Fruit fly (Drosophila melanogaster) whole organism, embryonic: ENCODE measurements around the gene ghi.
A peak's percentile ranks its signal among the peaks of the same experiment; 100 is the strongest.

Experiments used
- Adf1 ChIP-seq: fragments of 200-800 bp; sonication (Bioruptor generic); IDR thresholded peaks from 2 replicates; pipeline ENCODE4 v1.3.6; 2022; ENCODE audit warnings: missing biosample characterization, missing genetic modification characterization
- CG12071 ChIP-seq: fragments of 200-800 bp; sonication (Bioruptor generic); optimal IDR thresholded peaks from 3 replicates; lab custom pipeline; 2018; ENCODE audit warnings: missing biosample characterization, mild to moderate bottlenecking, missing genetic modification characterization
- CG12155 ChIP-seq: fragments of 200-800 bp; sonication (Bioruptor generic); optimal IDR thresholded peaks from 3 replicates; lab custom pipeline; 2016; ENCODE audit warnings: missing biosample characterization, missing genetic modification characterization
- CG12219 ChIP-seq: fragments of 200-800 bp; sonication (Bioruptor generic); optimal IDR thresholded peaks from 3 replicates; lab custom pipeline; 2018; ENCODE audit warnings: missing biosample characterization, mild to moderate bottlenecking, missing genetic modification characterization
- CG12236 ChIP-seq: fragments of 200-800 bp; sonication (Bioruptor generic); optimal IDR thresholded peaks from 2 replicates; lab custom pipeline; 2016; ENCODE audit warnings: missing biosample characterization, missing genetic modification characterization
- CG12391 ChIP-seq: fragments of 200-800 bp; sonication (Bioruptor generic); optimal IDR thresholded peaks from 3 replicates; lab custom pipeline; 2018; ENCODE audit warnings: missing biosample characterization, mild to moderate bottlenecking, missing genetic modification characterization, moderate library complexity
- CG14050 ChIP-seq: fragments of 200-800 bp; sonication (Bioruptor generic); IDR thresholded peaks from 3 replicates; pipeline ENCODE4 v1.3.6; 2022; ENCODE audit warnings: missing biosample characterization, missing genetic modification characterization
- CG14441 ChIP-seq: fragments of 200-800 bp; sonication (Bioruptor generic); IDR thresholded peaks from 2 replicates; pipeline ENCODE4 v1.3.6; 2022; ENCODE audit warnings: missing biosample characterization, missing genetic modification characterization
- CG1647 ChIP-seq: fragments of 200-800 bp; sonication (Bioruptor generic); optimal IDR thresholded peaks from 3 replicates; lab custom pipeline; 2016; ENCODE audit warnings: missing biosample characterization, missing genetic modification characterization
- CG17829 ChIP-seq: fragments of 200-800 bp; optimal IDR thresholded peaks from 2 replicates; lab custom pipeline; 2019; ENCODE audit warnings: missing biosample characterization, mild to moderate bottlenecking, missing genetic modification characterization, moderate library complexity
- CG18476 ChIP-seq: fragments of 200-800 bp; sonication (Bioruptor generic); optimal IDR thresholded peaks from 2 replicates; lab custom pipeline; 2016; ENCODE audit warnings: missing biosample characterization, mild to moderate bottlenecking, missing genetic modification characterization
- CG3407 ChIP-seq: fragments of 200-800 bp; sonication (Bioruptor generic); optimal IDR thresholded peaks from 2 replicates; lab custom pipeline; 2018; ENCODE audit warnings: missing biosample characterization, mild to moderate bottlenecking, missing genetic modification characterization
- CG34224 ChIP-seq: fragments of 200-800 bp; sonication (Bioruptor generic); IDR thresholded peaks from 3 replicates; pipeline ENCODE4 v1.3.6; 2022; ENCODE audit warnings: missing biosample characterization, missing genetic modification characterization; ENCODE audit not compliant: partially characterized antibody
- CG4404 ChIP-seq: fragments of 200-800 bp; sonication (Bioruptor generic); IDR thresholded peaks from 2 replicates; pipeline ENCODE4 v1.3.6; 2022; ENCODE audit warnings: missing biosample characterization, missing genetic modification characterization
- CG5245 ChIP-seq: fragments of 200-800 bp; sonication (Bioruptor generic); optimal IDR thresholded peaks from 3 replicates; lab custom pipeline; 2016; ENCODE audit warnings: missing biosample characterization, missing genetic modification characterization
- CG7745 ChIP-seq: fragments of 200-800 bp; sonication (Bioruptor generic); optimal IDR thresholded peaks from 2 replicates; lab custom pipeline; 2018; ENCODE audit warnings: missing biosample characterization, mild to moderate bottlenecking, missing genetic modification characterization, moderate library complexity
- CG7963 ChIP-seq: fragments of 200-800 bp; sonication (Bioruptor generic); IDR thresholded peaks from 3 replicates; pipeline ENCODE4 v1.3.6; 2022; ENCODE audit warnings: missing biosample characterization, missing genetic modification characterization; ENCODE audit not compliant: partially characterized antibody
- CTCF ChIP-seq: fragments of 200-800 bp; sonication (Bioruptor generic); optimal IDR thresholded peaks from 2 replicates; lab custom pipeline; 2017; ENCODE audit warnings: missing biosample characterization, mild to moderate bottlenecking, missing genetic modification characterization, moderate library complexity
- Dek ChIP-seq: fragments of 200-800 bp; sonication (Bioruptor generic); optimal IDR thresholded peaks from 3 replicates; lab custom pipeline; 2019; ENCODE audit warnings: missing biosample characterization, mild to moderate bottlenecking, missing genetic modification characterization, moderate library complexity
- Dref ChIP-seq: fragments of 200-800 bp; sonication (Bioruptor generic); IDR thresholded peaks from 2 replicates; pipeline ENCODE4 v1.3.6; 2022; ENCODE audit warnings: missing biosample characterization, missing genetic modification characterization
- Eip74EF ChIP-seq, 2 experiments: fragments of 200-800 bp in 1 of 2; fragments of >200 bp in 1 of 2; sonication (Bioruptor generic) in 1 of 2; optimal IDR thresholded peaks; 2 replicates each; lab custom pipeline; 2017 to 2019; ENCODE audit warnings: missing biosample characterization in 2 of 2, missing genetic modification characterization in 2 of 2, mild to moderate bottlenecking in 1 of 2, moderate library complexity in 1 of 2
- Elba2 ChIP-seq: fragments of 200-800 bp; sonication (Bioruptor generic); optimal IDR thresholded peaks from 3 replicates; lab custom pipeline; 2016; ENCODE audit warnings: missing biosample characterization, missing genetic modification characterization
- GATAe ChIP-seq: fragments of 200-800 bp; sonication (Bioruptor generic); conservative IDR thresholded peaks from 2 replicates; pipeline ENCODE4 v1.3.6; 2022; ENCODE audit warnings: missing biosample characterization, missing genetic modification characterization
- HmgZ ChIP-seq: fragments of 200-800 bp; sonication (Bioruptor generic); optimal IDR thresholded peaks from 2 replicates; lab custom pipeline; 2018; ENCODE audit warnings: missing biosample characterization, mild to moderate bottlenecking, missing genetic modification characterization
- Hr3 ChIP-seq: fragments of 200-800 bp; sonication (Bioruptor generic); optimal IDR thresholded peaks from 3 replicates; lab custom pipeline; 2016; ENCODE audit warnings: missing biosample characterization, missing genetic modification characterization
- Lpt ChIP-seq: fragments of >200 bp; optimal IDR thresholded peaks from 2 replicates; lab custom pipeline; 2018; ENCODE audit warnings: missing biosample characterization, missing genetic modification characterization
- MBD-R2 ChIP-seq: fragments of 200-800 bp; sonication (Bioruptor generic); IDR thresholded peaks from 2 replicates; pipeline ENCODE4 v1.3.6; 2022; ENCODE audit warnings: missing biosample characterization, missing genetic modification characterization
- Max ChIP-seq: fragments of 200-800 bp; sonication (Bioruptor generic); optimal IDR thresholded peaks from 2 replicates; lab custom pipeline; 2016; ENCODE audit warnings: missing biosample characterization, mild to moderate bottlenecking, missing genetic modification characterization
- Mes4 ChIP-seq: fragments of 200-800 bp; sonication (Bioruptor generic); optimal IDR thresholded peaks from 2 replicates; lab custom pipeline; 2016; ENCODE audit warnings: missing biosample characterization, missing genetic modification characterization
- Nf-YB ChIP-seq: fragments of 200-800 bp; sonication (Bioruptor generic); optimal IDR thresholded peaks from 3 replicates; lab custom pipeline; 2019; ENCODE audit warnings: missing biosample characterization, mild to moderate bottlenecking, missing genetic modification characterization, moderate library complexity
- Nf-YC ChIP-seq: fragments of 200-800 bp; optimal IDR thresholded peaks from 3 replicates; lab custom pipeline; 2019; ENCODE audit warnings: missing biosample characterization, mild to moderate bottlenecking, missing genetic modification characterization, moderate library complexity
- Oaz ChIP-seq: fragments of 200-800 bp; sonication (Bioruptor generic); IDR thresholded peaks from 2 replicates; pipeline ENCODE4 v1.3.6; 2022; ENCODE audit warnings: missing biosample characterization, missing genetic modification characterization
- Trl ChIP-seq, 3 experiments: fragments of >200 bp in 2 of 3; fragments of 200-800 bp in 1 of 3; sonication (Bioruptor generic) in 1 of 3; optimal IDR thresholded peaks; 2 replicates in 1 of 3; 3 replicates in 2 of 3; lab custom pipeline; 2016 to 2017; ENCODE audit warnings: missing biosample characterization in 1 of 3, missing genetic modification characterization in 1 of 3
- Vsx1 ChIP-seq: fragments of 200-800 bp; sonication (Bioruptor generic); optimal IDR thresholded peaks from 2 replicates; lab custom pipeline; 2017; ENCODE audit warnings: missing biosample characterization, mild to moderate bottlenecking, missing genetic modification characterization, missing genetic modification reagents
- al ChIP-seq: fragments of 200-800 bp; sonication (Bioruptor generic); IDR thresholded peaks from 2 replicates; pipeline ENCODE4 v1.3.6; 2022; ENCODE audit warnings: missing biosample characterization, missing genetic modification characterization
- bbx ChIP-seq: fragments of 200-800 bp; sonication (Bioruptor generic); IDR thresholded peaks from 2 replicates; pipeline ENCODE4 v1.3.6; 2022; ENCODE audit warnings: missing biosample characterization, missing genetic modification characterization; ENCODE audit not compliant: partially characterized antibody
- crp ChIP-seq, 2 experiments: fragments of 200-800 bp; sonication (Bioruptor generic); optimal IDR thresholded peaks; 2 replicates in 1 of 2; 3 replicates in 1 of 2; lab custom pipeline; 2017; ENCODE audit warnings: missing biosample characterization in 2 of 2, missing genetic modification characterization in 2 of 2, mild to moderate bottlenecking in 1 of 2, moderate library complexity in 1 of 2
- dan ChIP-seq: fragments of 200-800 bp; sonication (Bioruptor generic); IDR thresholded peaks from 2 replicates; pipeline ENCODE4 v1.3.6; 2022; ENCODE audit warnings: missing biosample characterization, missing genetic modification characterization
- exex ChIP-seq: fragments of 200-800 bp; sonication (Bioruptor generic); optimal IDR thresholded peaks from 4 replicates; lab custom pipeline; 2018; ENCODE audit warnings: missing biosample characterization, mild to moderate bottlenecking, missing genetic modification characterization, moderate library complexity
- gsb ChIP-seq: fragments of 200-800 bp; sonication (Bioruptor generic); IDR thresholded peaks from 2 replicates; pipeline ENCODE4 v1.3.6; 2022; ENCODE audit warnings: missing biosample characterization, missing genetic modification characterization
- ham ChIP-seq: fragments of 200-800 bp; sonication (Bioruptor generic); IDR thresholded peaks from 2 replicates; pipeline ENCODE4 v1.3.6; 2022; ENCODE audit warnings: missing biosample characterization, missing genetic modification characterization
- hb ChIP-seq: fragments of 200-800 bp; sonication (Bioruptor generic); IDR thresholded peaks from 3 replicates; pipeline ENCODE4 v1.3.6; 2022; ENCODE audit warnings: missing biosample characterization, missing genetic modification characterization; ENCODE audit not compliant: partially characterized antibody
- hth ChIP-seq: fragments of >200 bp; optimal IDR thresholded peaks from 2 replicates; lab custom pipeline; 2017; ENCODE audit warnings: inconsistent platforms
- jigr1 ChIP-seq: fragments of 200-800 bp; sonication (Bioruptor generic); IDR thresholded peaks from 3 replicates; pipeline ENCODE4 v1.3.6; 2022; ENCODE audit warnings: missing biosample characterization, missing genetic modification characterization
- pzg ChIP-seq: fragments of 200-800 bp; sonication (Bioruptor generic); optimal IDR thresholded peaks from 3 replicates; lab custom pipeline; 2018; ENCODE audit warnings: missing biosample characterization, mild to moderate bottlenecking, missing genetic modification characterization, moderate library complexity
- ranshi ChIP-seq: fragments of 200-800 bp; sonication (Bioruptor generic); IDR thresholded peaks from 2 replicates; pipeline ENCODE4 v1.3.6; 2022; ENCODE audit warnings: missing biosample characterization, missing genetic modification characterization
- sens ChIP-seq: fragments of 200-800 bp; sonication (Bioruptor generic); peaks from one replicate; lab custom pipeline; 2016; ENCODE audit warnings: missing biosample characterization, missing genetic modification characterization
- sima ChIP-seq: fragments of 200-800 bp; sonication (Bioruptor generic); optimal IDR thresholded peaks from 2 replicates; lab custom pipeline; 2016; ENCODE audit warnings: missing biosample characterization, missing genetic modification characterization
- sisA ChIP-seq: fragments of 200-800 bp; sonication (Bioruptor generic); IDR thresholded peaks from 2 replicates; pipeline ENCODE4 v1.3.6; 2022; ENCODE audit warnings: missing biosample characterization, missing genetic modification characterization
- sr ChIP-seq: fragments of 200-800 bp; sonication (Bioruptor generic); IDR thresholded peaks from 3 replicates; pipeline ENCODE4 v1.3.6; 2022; ENCODE audit warnings: missing biosample characterization, missing genetic modification characterization
- tx ChIP-seq: fragments of 200-800 bp; sonication (Bioruptor generic); optimal IDR thresholded peaks from 2 replicates; lab custom pipeline; 2016; ENCODE audit warnings: missing biosample characterization, missing genetic modification characterization
- unpg ChIP-seq: fragments of 200-800 bp; sonication (Bioruptor generic); optimal IDR thresholded peaks from 3 replicates; lab custom pipeline; 2018; ENCODE audit warnings: missing biosample characterization, mild to moderate bottlenecking, missing genetic modification characterization, moderate library complexity
- wdn ChIP-seq: fragments of 200-800 bp; sonication (Bioruptor generic); IDR thresholded peaks from 2 replicates; pipeline ENCODE4 v1.3.6; 2022; ENCODE audit warnings: missing biosample characterization, missing genetic modification characterization

ghi gene

dm6 chr3L:9435831-9436230, 15.8 kb upstream of the ghi start (continued):
- no peak for TF ChIP-seq Lpt (GFP tag; lab: Kevin White, UChicago)
- no peak for TF ChIP-seq Elba2
- no peak for TF ChIP-seq jigr1 (GFP tag; lab: Robert Waterston, UW)
- no peak for TF ChIP-seq CG4404
- TF ChIP-seq al (GFP tag; lab: Robert Waterston, UW): no peak
- TF ChIP-seq Max (GFP tag; lab: Kevin White, UChicago): no peak
- no peak for TF ChIP-seq Mes4 (GFP tag; lab: Kevin White, UChicago)
- peak; percentile 85 for TF ChIP-seq exex (tag; lab: Kevin White, UChicago)
- TF ChIP-seq Dek: no peak
- TF ChIP-seq CTCF (GFP tag; lab: Kevin White, UChicago): no peak
- no peak for TF ChIP-seq wdn (GFP tag; lab: Robert Waterston, UW)
- peak; percentile 54 for TF ChIP-seq Nf-YB
- no peak for TF ChIP-seq Vsx1
- no peak for TF ChIP-seq MBD-R2 (GFP tag; lab: Robert Waterston, UW)
- TF ChIP-seq CG12236 (GFP tag; lab: Kevin White, UChicago): no peak
- no peak for TF ChIP-seq Adf1 (GFP tag; lab: Robert Waterston, UW)
- no peak for TF ChIP-seq CG34224 (GFP tag; lab: Robert Waterston, UW)
- no peak for TF ChIP-seq CG14050 (GFP tag; lab: Robert Waterston, UW)
- TF ChIP-seq sr (GFP tag; lab: Robert Waterston, UW): 0 out of 3 replicates have a peak, but pooled peaks have one; percentile 24
- no peak for TF ChIP-seq unpg (GFP tag; lab: Kevin White, UChicago)
- no peak for TF ChIP-seq sima (GFP tag; lab: Kevin White, UChicago)
- no peak for TF ChIP-seq ham
- TF ChIP-seq CG1647 (GFP tag; lab: Kevin White, UChicago): no peak
- no peak for TF ChIP-seq CG12219 (GFP tag; lab: Kevin White, UChicago)
- TF ChIP-seq CG17829 (tag; lab: Kevin White, UChicago): no peak
- no peak for TF ChIP-seq bbx (GFP tag; lab: Robert Waterston, UW)
- no peak for TF ChIP-seq gsb
- TF ChIP-seq CG3407: no peak
- TF ChIP-seq Hr3: no peak
- TF ChIP-seq tx (GFP tag; lab: Kevin White, UChicago): no peak
- TF ChIP-seq CG12071 (GFP tag; lab: Kevin White, UChicago): no peak
- TF ChIP-seq CG12155 (GFP tag; lab: Kevin White, UChicago): no peak
- no peak for TF ChIP-seq Dref
- TF ChIP-seq Oaz: no peak
- no peak for TF ChIP-seq CG7745
- no peak for TF ChIP-seq crp (GFP tag; optimal IDR thresholded peaks at IDR 0.05; lab: Kevin White, UChicago)
- TF ChIP-seq CG18476: no peak
- TF ChIP-seq hth (lab: Kevin White, UChicago): no peak
- no peak for TF ChIP-seq Trl (optimal IDR thresholded peaks at IDR 0.05; lab: Kevin White, UChicago)
- no peak for TF ChIP-seq Trl (GFP tag; optimal IDR thresholded peaks at IDR 0.05; lab: Kevin White, UChicago)
- TF ChIP-seq Nf-YC (tag; lab: Kevin White, UChicago): peak; percentile 84
- TF ChIP-seq hb (GFP tag; lab: Robert Waterston, UW): no peak
- TF ChIP-seq Eip74EF (GFP tag; optimal IDR thresholded peaks at IDR 0.05; lab: Kevin White, UChicago): no peak
- TF ChIP-seq GATAe (GFP tag; lab: Robert Waterston, UW): peak; percentile 37; the same call in 1 of the 2 replicates
- no peak for TF ChIP-seq CG5245 (GFP tag; lab: Kevin White, UChicago)
- no peak for TF ChIP-seq sisA (GFP tag; lab: Robert Waterston, UW)
- no peak for TF ChIP-seq CG12391 (tag; lab: Kevin White, UChicago)
- no peak for TF ChIP-seq ranshi (GFP tag; lab: Robert Waterston, UW)
- peak; percentile 13 for TF ChIP-seq HmgZ
- no peak for TF ChIP-seq CG14441 (GFP tag; lab: Robert Waterston, UW)
- no peak for TF ChIP-seq pzg (GFP tag; lab: Kevin White, UChicago)
- TF ChIP-seq sens (GFP tag; lab: Kevin White, UChicago): no peak
- TF ChIP-seq CG7963 (GFP tag; lab: Robert Waterston, UW): no peak
- TF ChIP-seq dan: no peak
